Worm (Caenorhabditis elegans): ENCODE results near the gene ddn-3.
A peak's percentile ranks its signal among the peaks of the same experiment; 100 is the strongest.

Gene ddn-3

ce11 chrV:14341672-14342071, 30.7 kb upstream of the ddn-3 start, which contains the start of gene F47B8.10:
TSS of gene F47B8.10 (plus strand) at chrV:14341972.
- TF ChIP-seq egl-5 (tag; optimal IDR thresholded peaks at IDR 0.05) (no peak), nhr-25 (tag; optimal IDR thresholded peaks at IDR 0.05) (no peak), R02D3.7 (tag; optimal IDR thresholded peaks at IDR 0.05) (no peak), elt-3 (tag; optimal IDR thresholded peaks at IDR 0.05) (no peak), pqm-1 (tag; optimal IDR thresholded peaks at IDR 0.05) (no peak), zag-1 (tag; optimal IDR thresholded peaks at IDR 0.05) (no peak), ceh-82 (tag; optimal IDR thresholded peaks at IDR 0.05) (no peak), nhr-28 (tag; optimal IDR thresholded peaks at IDR 0.05) (no peak), ZK546.5 (tag; optimal IDR thresholded peaks at IDR 0.05) (no peak), lin-39 (tag; optimal IDR thresholded peaks at IDR 0.05) (no peak), mdl-1 (tag; optimal IDR thresholded peaks at IDR 0.05) (no peak), daf-12 (tag; optimal IDR thresholded peaks at IDR 0.05) (no peak), elt-1 (tag; optimal IDR thresholded peaks at IDR 0.05) (no peak), tbx-2 (tag; optimal IDR thresholded peaks at IDR 0.05) (no peak), nhr-76 (tag; optimal IDR thresholded peaks at IDR 0.05) (no peak), ceh-16 (tag; optimal IDR thresholded peaks at IDR 0.05) (no peak), nhr-77 (tag; optimal IDR thresholded peaks at IDR 0.05) (no peak)

ce11 chrV:14336655-14337054, 25.6 kb upstream of the ddn-3 start, which contains the start of gene srm-6:
TSS of gene srm-6 (plus strand) at chrV:14336955.
- no peak for TF ChIP-seq pha-4 (tag; optimal IDR thresholded peaks at IDR 0.05)
- TF ChIP-seq eor-1 (tag; optimal IDR thresholded peaks at IDR 0.05), result no peak
- no peak for TF ChIP-seq lsy-12 (tag; optimal IDR thresholded peaks at IDR 0.05)
- TF ChIP-seq nhr-76 (tag; optimal IDR thresholded peaks at IDR 0.05), result no peak
- no peak for TF ChIP-seq nhr-67 (tag; optimal IDR thresholded peaks at IDR 0.05)
- no peak for TF ChIP-seq fkh-2 (tag; optimal IDR thresholded peaks at IDR 0.05)

ce11 chrV:14334901-14335300, 23.9 kb upstream of the ddn-3 start, which contains the start of gene srm-5:
TSS of gene srm-5 (plus strand) at chrV:14335201.
- TF ChIP-seq nhr-77 (tag; optimal IDR thresholded peaks at IDR 0.05), result no peak
- TF ChIP-seq ztf-11 (tag; optimal IDR thresholded peaks at IDR 0.05), result no peak
- no peak for TF ChIP-seq hmg-11 (tag; optimal IDR thresholded peaks at IDR 0.05)
- TF ChIP-seq unc-62 (GFP tag; optimal IDR thresholded peaks at IDR 0.05), result no peak
- no peak for TF ChIP-seq snpc-4 (tag; optimal IDR thresholded peaks at IDR 0.05)
- no peak for TF ChIP-seq fkh-2 (tag; optimal IDR thresholded peaks at IDR 0.05)

ce11 chrV:14333116-14333515, 22.1 kb upstream of the ddn-3 start, which contains the start of gene srm-4:
TSS of gene srm-4 (plus strand) at chrV:14333416.
- TF ChIP-seq ztf-11 (tag; optimal IDR thresholded peaks at IDR 0.05), result no peak
- TF ChIP-seq R02D3.7 (tag; optimal IDR thresholded peaks at IDR 0.05), result no peak
- no peak for TF ChIP-seq elt-2 (tag; optimal IDR thresholded peaks at IDR 0.05)
- no peak for TF ChIP-seq ztf-4 (tag; optimal IDR thresholded peaks at IDR 0.05)
- TF ChIP-seq fos-1 (tag; optimal IDR thresholded peaks at IDR 0.05), result no peak
- no peak for TF ChIP-seq elt-3 (tag; optimal IDR thresholded peaks at IDR 0.05)
- TF ChIP-seq ceh-82 (tag; optimal IDR thresholded peaks at IDR 0.05), result no peak
- no peak for TF ChIP-seq unc-39 (tag; optimal IDR thresholded peaks at IDR 0.05)
- TF ChIP-seq skn-1 (tag; optimal IDR thresholded peaks at IDR 0.05), result no peak
- TF ChIP-seq eor-1 (tag; optimal IDR thresholded peaks at IDR 0.05), result no peak
- TF ChIP-seq egl-27 (tag; optimal IDR thresholded peaks at IDR 0.05), result no peak
- no peak for TF ChIP-seq ceh-28 (tag; optimal IDR thresholded peaks at IDR 0.05)
- TF ChIP-seq nhr-11 (tag; optimal IDR thresholded peaks at IDR 0.05), result no peak
- TF ChIP-seq ceh-16 (tag; optimal IDR thresholded peaks at IDR 0.05), result no peak

ce11 chrV:14331477-14331876, 20.5 kb upstream of the ddn-3 start, which contains the start of gene F47B8.8:
TSS of gene F47B8.8 (plus strand) at chrV:14331733.
- TF ChIP-seq lsy-12 (tag; optimal IDR thresholded peaks at IDR 0.05), result no peak
- TF ChIP-seq egl-27 (tag; optimal IDR thresholded peaks at IDR 0.05), result no peak
- no peak for TF ChIP-seq nhr-76 (tag; optimal IDR thresholded peaks at IDR 0.05)
- peak; percentile 4 for TF ChIP-seq nhr-25 (tag; optimal IDR thresholded peaks at IDR 0.05)
- TF ChIP-seq unc-62 (GFP tag; optimal IDR thresholded peaks at IDR 0.05), result no peak
- TF ChIP-seq nhr-12 (tag; optimal IDR thresholded peaks at IDR 0.05), result no peak
- no peak for TF ChIP-seq lin-15B (tag; optimal IDR thresholded peaks at IDR 0.05)
- no peak for TF ChIP-seq mdl-1 (tag; optimal IDR thresholded peaks at IDR 0.05)
- no peak for TF ChIP-seq mml-1 (tag; optimal IDR thresholded peaks at IDR 0.05)
